Worm (Caenorhabditis elegans) whole organism, early embryonic: Measurements from ENCODE around the gene sre-1.

Experiments
- B0310.2 ChIP-seq: sonication (generic microtip); optimal IDR thresholded peaks from 2 replicates; lab custom pipeline; 2016; ENCODE audit warnings: mild to moderate bottlenecking, missing genetic modification characterization, missing compliant biosample characterization
- F13C5.2 ChIP-seq: sonication (generic microtip); optimal IDR thresholded peaks from 2 replicates; lab custom pipeline; 2017; ENCODE audit warnings: mild to moderate bottlenecking, missing genetic modification characterization, inconsistent platforms, missing compliant biosample characterization
- aly-1 ChIP-seq: sonication (generic microtip); optimal IDR thresholded peaks from 2 replicates; lab custom pipeline; 2016; ENCODE audit warnings: missing genetic modification characterization, missing compliant biosample characterization
- ama-1 ChIP-seq: fragments of 150-350 bp; optimal IDR thresholded peaks from 2 replicates; lab custom pipeline; 2014
- ceh-13 ChIP-seq: fragments of 200-800 bp; sonication (Bioruptor generic); optimal IDR thresholded peaks from 2 replicates; lab custom pipeline; 2018; ENCODE audit warnings: mild to moderate bottlenecking, missing genetic modification characterization, missing compliant biosample characterization
- ceh-36 ChIP-seq: sonication (generic microtip); optimal IDR thresholded peaks from 2 replicates; lab custom pipeline; 2016; ENCODE audit warnings: missing genetic modification characterization, inconsistent platforms, missing compliant biosample characterization
- ets-7 ChIP-seq: sonication (generic microtip); optimal IDR thresholded peaks from 2 replicates; lab custom pipeline; 2016; ENCODE audit warnings: missing genotype, missing genetic modification characterization, missing compliant biosample characterization
- flt-1 ChIP-seq: fragments of 200-800 bp; sonication (Bioruptor generic); IDR thresholded peaks from 2 replicates; pipeline ENCODE4 v1.3.6; 2022; ENCODE audit warnings: missing genetic modification characterization, missing compliant biosample characterization
- hmbx-1 ChIP-seq: sonication (generic microtip); optimal IDR thresholded peaks from 2 replicates; lab custom pipeline; 2016; ENCODE audit warnings: mild to moderate bottlenecking, missing genetic modification characterization, missing compliant biosample characterization
- hmg-4 ChIP-seq: fragments of 200-800 bp; sonication (Bioruptor generic); optimal IDR thresholded peaks from 2 replicates; lab custom pipeline; 2018; ENCODE audit warnings: mild to moderate bottlenecking, missing genetic modification characterization, missing compliant biosample characterization
- hnd-1 ChIP-seq: sonication (generic microtip); optimal IDR thresholded peaks from 2 replicates; lab custom pipeline; 2016; ENCODE audit warnings: missing genetic modification characterization, missing compliant biosample characterization
- pes-1 ChIP-seq: fragments of 200-800 bp; sonication (Bioruptor generic); IDR thresholded peaks from 2 replicates; pipeline ENCODE4 v1.3.6; 2022; ENCODE audit warnings: missing genetic modification reagents, missing genetic modification characterization, missing compliant biosample characterization
- scrt-1 ChIP-seq: fragments of 200-800 bp; sonication (Bioruptor generic); IDR thresholded peaks from 2 replicates; pipeline ENCODE4 v1.3.6; 2022; ENCODE audit warnings: missing genetic modification characterization, missing compliant biosample characterization
- sea-1 ChIP-seq: fragments of 200-800 bp; sonication (Bioruptor generic); conservative IDR thresholded peaks from 2 replicates; pipeline ENCODE4 v1.3.6; 2022; ENCODE audit warnings: missing genetic modification characterization, missing compliant biosample characterization
- tbx-11 ChIP-seq: fragments of 200-800 bp; sonication (Bioruptor generic); IDR thresholded peaks from 2 replicates; pipeline ENCODE4 v1.3.6; 2022; ENCODE audit warnings: missing genetic modification characterization, missing compliant biosample characterization
- tbx-37 ChIP-seq: fragments of 200-800 bp; sonication (Bioruptor generic); conservative IDR thresholded peaks from 2 replicates; pipeline ENCODE4 v1.3.6; 2022; ENCODE audit warnings: missing genetic modification reagents, missing genetic modification characterization, missing compliant biosample characterization
- tra-4 ChIP-seq: sonication (generic microtip); optimal IDR thresholded peaks from 2 replicates; lab custom pipeline; 2017; ENCODE audit warnings: missing genetic modification characterization, missing compliant biosample characterization

Gene sre-1

ce11 chrII:7670039-7670438, 39.5 kb upstream of the sre-1 start:
- TF ChIP-seq hmbx-1 (tag; lab: Kevin White, UChicago) (no peak), sea-1 (GFP tag; lab: Robert Waterston, UW) (no peak), hnd-1 (tag; lab: Kevin White, UChicago) (no peak), ama-1 (lab: Kevin White, UChicago) (no peak), B0310.2 (no peak), flt-1 (GFP tag; lab: Robert Waterston, UW) (no peak), aly-1 (no peak), ets-7 (tag; lab: Kevin White, UChicago) (no peak), tbx-37 (GFP tag; lab: Robert Waterston, UW) (no peak), ceh-13 (GFP tag; lab: Kevin White, UChicago) (no peak), pes-1 (GFP tag; lab: Robert Waterston, UW) (no peak), tbx-11 (GFP tag; lab: Robert Waterston, UW) (no peak), hmg-4 (GFP tag; lab: Kevin White, UChicago) (no peak), ceh-36 (tag; lab: Kevin White, UChicago) (no peak), tra-4 (tag; lab: Kevin White, UChicago) (no peak)

DNA sequence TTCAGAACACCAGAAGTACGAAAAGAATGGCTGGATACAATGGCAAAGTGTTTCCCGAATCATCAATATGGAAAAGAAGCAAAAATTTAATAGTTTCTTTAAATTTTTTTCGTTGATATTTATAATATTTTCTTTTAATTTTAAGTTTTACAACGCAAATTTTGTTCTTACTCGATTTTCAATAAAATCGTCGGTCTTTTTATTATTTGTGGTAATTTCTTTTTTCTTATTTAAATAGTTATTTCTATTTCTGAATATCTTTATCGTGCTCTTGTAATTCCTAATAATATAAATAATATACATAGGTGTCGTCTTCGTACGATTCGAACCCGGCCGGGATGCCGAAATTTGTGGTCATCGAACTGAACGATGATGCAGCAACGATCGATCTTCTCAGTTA, 37.8 kb upstream of the sre-1 start, which contains the start of gene lir-1:
TSS of gene lir-1 (plus strand) at position 301 of the 400 bp plus-strand sequence.
- TF ChIP-seq tbx-37 (GFP tag; lab: Robert Waterston, UW): no peak
- no peak for TF ChIP-seq aly-1
- TF ChIP-seq flt-1 (GFP tag; lab: Robert Waterston, UW): no peak
- no peak for TF ChIP-seq sea-1 (GFP tag; lab: Robert Waterston, UW)
- no peak for TF ChIP-seq pes-1 (GFP tag; lab: Robert Waterston, UW)

- TF ChIP-seq sea-1 (GFP tag; lab: Robert Waterston, UW) (no peak), scrt-1 (GFP tag; lab: Robert Waterston, UW) (no peak), tra-4 (tag; lab: Kevin White, UChicago) (no peak), aly-1 (no peak), hnd-1 (tag; lab: Kevin White, UChicago) (no peak), ama-1 (lab: Kevin White, UChicago) (no peak), ets-7 (tag; lab: Kevin White, UChicago) (no peak), pes-1 (GFP tag; lab: Robert Waterston, UW) (no peak), B0310.2 (no peak), F13C5.2 (tag; lab: Kevin White, UChicago) (no peak), hmbx-1 (tag; lab: Kevin White, UChicago) (no peak), tbx-11 (GFP tag; lab: Robert Waterston, UW) (no peak), hmg-4 (GFP tag; lab: Kevin White, UChicago) (no peak), ceh-13 (GFP tag; lab: Kevin White, UChicago) (no peak)
Measured at ce11 chrII:7675752-7676151, 33.8 kb upstream of the sre-1 start.

DNA sequence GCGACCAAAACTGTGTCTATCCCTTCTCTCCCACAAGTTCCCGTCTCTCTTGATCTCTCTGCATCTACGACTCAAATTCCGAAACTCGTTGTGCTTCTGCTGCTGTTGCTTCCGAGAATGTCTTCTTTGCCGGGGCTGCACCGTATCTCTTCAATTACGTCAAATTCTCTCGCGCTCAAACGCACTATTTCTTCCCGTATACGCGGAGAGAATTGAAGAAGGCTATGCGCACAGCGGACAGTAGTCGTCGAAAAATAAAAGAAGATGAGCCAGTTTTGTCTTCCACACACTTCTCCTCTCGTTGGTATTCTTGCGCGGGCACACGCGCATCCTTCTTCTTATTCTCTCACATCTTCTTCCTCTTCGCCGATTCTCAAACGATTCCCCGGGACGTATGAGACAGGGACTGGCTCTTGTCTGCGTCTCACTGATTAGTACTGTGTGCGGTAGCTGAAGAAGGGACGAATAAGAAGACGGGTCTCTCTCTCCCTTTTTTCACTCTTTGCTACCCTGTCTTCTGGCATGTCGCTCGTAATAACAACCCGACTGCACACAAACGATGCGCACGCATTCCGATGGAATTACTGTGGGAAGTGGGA, 33.1 kb upstream of the sre-1 start:
- TF ChIP-seq aly-1 (peak; percentile 40), hmg-4 (GFP tag; lab: Kevin White, UChicago) (peak; percentile 45), F13C5.2 (tag; lab: Kevin White, UChicago) (peak; percentile 2), tbx-11 (GFP tag; lab: Robert Waterston, UW) (0 out of 2 replicates have a peak, but pooled peaks have one; percentile 37), sea-1 (GFP tag; lab: Robert Waterston, UW) (no peak)

DNA sequence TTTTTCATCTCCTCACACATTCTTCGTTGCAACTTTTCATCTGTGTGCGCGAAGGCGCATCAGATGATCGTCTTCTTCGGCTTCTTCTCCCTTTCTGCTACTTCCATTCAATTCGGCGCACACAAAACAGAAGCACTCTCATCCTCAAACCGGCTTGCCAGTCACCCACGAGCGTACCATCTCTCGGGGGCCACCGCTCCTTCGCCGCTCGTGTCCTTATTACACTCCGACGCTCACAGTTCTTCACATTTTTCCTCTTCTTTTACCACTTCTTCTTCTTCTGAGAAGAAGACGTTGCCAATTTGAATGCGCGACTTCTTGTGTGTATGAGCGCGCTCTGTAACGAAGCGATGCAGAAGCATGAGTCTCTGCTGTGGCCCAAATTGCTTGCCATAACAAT, 31.0 kb upstream of the sre-1 start:
- peak; percentile 23 for TF ChIP-seq hmg-4 (GFP tag; lab: Kevin White, UChicago)
- no peak for TF ChIP-seq F13C5.2 (tag; lab: Kevin White, UChicago)

DNA sequence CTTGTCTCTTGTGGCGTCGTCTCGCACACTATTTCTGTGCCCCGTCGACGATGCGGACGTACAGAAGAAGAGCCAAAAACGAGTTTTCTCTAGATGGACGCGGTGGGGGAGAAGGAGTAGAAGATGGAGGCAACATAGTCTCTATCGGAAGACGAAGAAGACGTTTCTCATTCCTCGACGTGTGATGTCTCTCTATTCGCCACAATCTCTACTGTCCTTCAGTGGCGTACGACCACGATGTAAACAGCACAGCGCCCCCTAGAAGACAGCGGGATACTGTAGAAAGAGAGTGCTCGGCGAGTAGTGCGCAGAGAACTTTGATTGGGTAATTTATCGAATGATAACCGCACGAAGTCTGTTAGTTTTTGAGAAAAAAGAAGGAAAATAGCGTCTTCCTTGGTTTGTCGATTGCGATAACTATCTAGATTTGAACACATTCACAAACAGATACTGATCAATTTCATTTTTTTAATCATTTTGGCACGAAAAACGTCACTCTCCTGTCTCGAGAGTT, 29.9 kb upstream of the sre-1 start:
- no peak for TF ChIP-seq pes-1 (GFP tag; lab: Robert Waterston, UW)
- no peak for TF ChIP-seq tbx-37 (GFP tag; lab: Robert Waterston, UW)
- no peak for TF ChIP-seq ceh-13 (GFP tag; lab: Kevin White, UChicago)
- no peak for TF ChIP-seq tra-4 (tag; lab: Kevin White, UChicago)
- no peak for TF ChIP-seq hmg-4 (GFP tag; lab: Kevin White, UChicago)
- TF ChIP-seq flt-1 (GFP tag; lab: Robert Waterston, UW): no peak
- no peak for TF ChIP-seq hmbx-1 (tag; lab: Kevin White, UChicago)
- TF ChIP-seq ceh-36 (tag; lab: Kevin White, UChicago): no peak
- TF ChIP-seq B0310.2: no peak
- no peak for TF ChIP-seq ets-7 (tag; lab: Kevin White, UChicago)
- TF ChIP-seq scrt-1 (GFP tag; lab: Robert Waterston, UW): no peak
- no peak for TF ChIP-seq hnd-1 (tag; lab: Kevin White, UChicago)
- no peak for TF ChIP-seq aly-1
- TF ChIP-seq ama-1 (lab: Kevin White, UChicago): no peak
- TF ChIP-seq sea-1 (GFP tag; lab: Robert Waterston, UW): no peak

DNA sequence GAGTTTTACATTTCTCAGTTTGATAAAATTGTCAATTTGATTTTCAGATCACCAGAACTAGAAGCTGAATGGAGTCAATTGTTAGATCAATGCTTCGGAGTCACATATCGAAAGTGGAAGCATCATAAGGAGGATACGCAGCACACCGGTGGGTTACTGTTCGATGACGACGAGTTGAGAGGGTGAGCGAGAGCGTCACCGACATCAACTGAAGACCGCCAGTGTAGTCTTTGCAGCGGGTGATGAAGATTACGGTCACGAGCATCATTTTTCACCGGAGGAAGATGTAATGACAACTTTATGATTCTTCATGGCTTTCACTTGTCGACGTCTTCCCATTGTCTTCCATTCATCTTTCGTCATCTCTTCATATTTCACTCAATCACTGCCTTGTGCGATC, 27.6 kb upstream of the sre-1 start, which contains the start of gene lin-26:
TSS of gene lin-26 (plus strand) at position 301 of the 400 bp plus-strand sequence.
- TF ChIP-seq hnd-1 (tag; lab: Kevin White, UChicago) (no peak), pes-1 (GFP tag; lab: Robert Waterston, UW) (no peak), tra-4 (tag; lab: Kevin White, UChicago) (no peak), hmbx-1 (tag; lab: Kevin White, UChicago) (no peak), ama-1 (lab: Kevin White, UChicago) (no peak), aly-1 (no peak), sea-1 (GFP tag; lab: Robert Waterston, UW) (no peak), flt-1 (GFP tag; lab: Robert Waterston, UW) (no peak), B0310.2 (no peak), tbx-11 (GFP tag; lab: Robert Waterston, UW) (no peak)
